Worm (Caenorhabditis elegans): ENCODE results near the gene unc-132.
A peak's percentile ranks its signal among the peaks of the same experiment; 100 is the strongest.

Gene unc-132

ce11 chrV:3702998-3703397 is 16.1 kb downstream of the unc-132 start:
- TF ChIP-seq tab-1 (GFP tag; IDR thresholded peaks at IDR 0.05), result no peak
- no peak for TF ChIP-seq flt-1 (GFP tag; IDR thresholded peaks at IDR 0.05)
- no peak for TF ChIP-seq T22C8.4 (GFP tag; IDR thresholded peaks at IDR 0.05)
- TF ChIP-seq ref-1 (GFP tag; conservative IDR thresholded peaks at IDR 0.05), result no peak
- TF ChIP-seq cog-1 (tag; optimal IDR thresholded peaks at IDR 0.05), result no peak
- no peak for TF ChIP-seq klf-2 (GFP tag; conservative IDR thresholded peaks at IDR 0.05)

DNA sequence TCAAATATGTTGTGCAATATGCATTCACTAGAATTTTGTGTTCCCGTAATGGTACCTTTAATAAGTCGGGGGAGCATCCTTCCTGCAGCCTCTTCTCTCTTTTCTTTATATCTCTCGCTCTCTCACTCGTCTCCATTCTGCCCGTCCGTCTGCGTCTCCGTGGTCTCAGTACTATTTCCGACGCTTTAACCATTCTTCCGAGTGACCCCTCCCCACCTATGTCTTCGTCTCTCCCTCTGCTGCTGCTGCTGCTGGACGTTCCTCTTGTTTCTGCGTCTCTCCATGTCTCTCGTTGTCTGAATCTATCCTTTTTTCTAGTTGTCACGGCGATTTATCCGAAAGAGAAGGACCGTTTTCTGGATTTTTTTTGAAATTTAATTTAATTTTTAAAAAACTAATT is 17.0 kb downstream of the unc-132 start:
- TF ChIP-seq cog-1 (tag; optimal IDR thresholded peaks at IDR 0.05), result peak; percentile 11
- TF ChIP-seq med-1 (GFP tag; optimal IDR thresholded peaks at IDR 0.05; ENCODE audit: insufficient read depth), result no peak
- TF ChIP-seq flt-1 (GFP tag; IDR thresholded peaks at IDR 0.05), result peak; percentile 69; the same call in 1 of the 2 replicates

DNA sequence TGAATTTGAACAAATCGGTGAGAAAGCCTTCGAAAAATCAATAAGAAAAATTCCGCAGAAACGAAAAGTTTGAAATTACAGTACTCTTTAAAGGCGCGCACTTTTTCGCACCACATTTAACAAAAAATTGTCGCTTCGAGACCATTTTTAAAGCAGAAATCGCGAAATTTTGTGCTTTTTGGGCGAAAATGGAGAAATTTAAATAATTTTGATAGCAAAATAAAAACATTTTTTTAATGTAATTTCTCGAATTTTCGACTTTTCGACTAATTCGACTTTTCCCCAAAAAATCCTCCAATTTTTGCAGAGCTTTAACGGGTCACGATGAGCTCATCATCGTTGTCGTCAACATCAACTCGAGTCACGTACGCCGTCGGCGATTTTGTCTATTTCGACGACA is 17.8 kb downstream of the unc-132 start, which contains the start of gene lin-40:
Gene lin-40 (plus strand): TSS at position 301 of the 400 bp plus-strand sequence.
- no peak for TF ChIP-seq ref-1 (GFP tag; conservative IDR thresholded peaks at IDR 0.05)
- no peak for TF ChIP-seq flt-1 (GFP tag; IDR thresholded peaks at IDR 0.05)
- no peak for TF ChIP-seq med-1 (GFP tag; optimal IDR thresholded peaks at IDR 0.05; ENCODE audit: insufficient read depth)
- TF ChIP-seq ztf-23 (GFP tag; IDR thresholded peaks at IDR 0.05), result no peak
- no peak for TF ChIP-seq ztf-29 (GFP tag; IDR thresholded peaks at IDR 0.05)
- TF ChIP-seq klf-2 (GFP tag; conservative IDR thresholded peaks at IDR 0.05), result no peak
- TF ChIP-seq cog-1 (tag; optimal IDR thresholded peaks at IDR 0.05), result no peak
- no peak for TF ChIP-seq tab-1 (GFP tag; IDR thresholded peaks at IDR 0.05)
- TF ChIP-seq T22C8.4 (GFP tag; IDR thresholded peaks at IDR 0.05), result no peak

DNA sequence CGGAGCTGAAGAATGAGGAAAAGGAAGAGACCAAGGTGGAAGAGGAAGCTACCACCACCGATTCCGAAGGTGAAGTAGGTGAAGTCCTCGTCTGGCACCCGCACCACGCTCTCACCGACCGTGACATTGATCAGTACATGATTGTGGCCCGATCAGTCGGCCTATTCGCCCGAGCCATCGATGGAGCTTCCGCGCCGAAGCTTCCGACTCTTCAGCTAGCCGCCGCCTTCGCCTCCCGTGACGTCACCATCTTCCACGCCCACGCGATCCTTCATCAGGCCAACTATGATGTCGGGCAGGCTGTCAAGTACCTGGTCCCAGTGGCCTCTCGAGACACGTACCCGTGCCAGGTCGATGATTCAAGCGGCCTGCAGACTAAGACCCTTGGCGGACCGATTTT is 19.3 kb downstream of the unc-132 start:
- TF ChIP-seq ztf-29 (GFP tag; IDR thresholded peaks at IDR 0.05) (no peak), klf-2 (GFP tag; conservative IDR thresholded peaks at IDR 0.05) (no peak), flt-1 (GFP tag; IDR thresholded peaks at IDR 0.05) (no peak), T22C8.4 (GFP tag; IDR thresholded peaks at IDR 0.05) (no peak), cog-1 (tag; optimal IDR thresholded peaks at IDR 0.05) (no peak), ztf-23 (GFP tag; IDR thresholded peaks at IDR 0.05) (no peak), ref-1 (GFP tag; conservative IDR thresholded peaks at IDR 0.05) (no peak), tab-1 (GFP tag; IDR thresholded peaks at IDR 0.05) (no peak), med-1 (GFP tag; optimal IDR thresholded peaks at IDR 0.05; ENCODE audit: insufficient read depth) (no peak)

DNA sequence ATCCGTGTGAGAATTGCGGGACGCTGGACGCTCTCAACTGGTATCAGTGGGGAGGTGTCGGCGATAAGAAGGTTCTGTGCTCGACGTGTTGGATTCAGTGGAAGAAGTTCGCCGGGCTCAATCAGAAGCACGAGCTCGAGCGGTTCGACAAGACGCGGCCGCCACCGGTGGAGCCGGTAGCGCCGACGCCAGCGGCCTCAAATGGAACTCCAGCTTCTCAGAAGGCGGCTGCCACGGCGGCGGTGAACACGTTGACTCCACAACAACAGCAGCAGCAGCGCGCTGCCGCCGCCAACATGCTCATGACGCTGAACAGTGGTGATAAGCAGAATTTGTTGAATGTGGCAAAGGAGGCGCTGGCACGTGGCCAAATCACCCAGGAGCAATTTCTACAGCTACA is 20.0 kb downstream of the unc-132 start:
- TF ChIP-seq ztf-23 (GFP tag; IDR thresholded peaks at IDR 0.05) (no peak), ref-1 (GFP tag; conservative IDR thresholded peaks at IDR 0.05) (no peak), cog-1 (tag; optimal IDR thresholded peaks at IDR 0.05) (no peak), klf-2 (GFP tag; conservative IDR thresholded peaks at IDR 0.05) (no peak), tab-1 (GFP tag; IDR thresholded peaks at IDR 0.05) (no peak), med-1 (GFP tag; optimal IDR thresholded peaks at IDR 0.05; ENCODE audit: insufficient read depth) (no peak), T22C8.4 (GFP tag; IDR thresholded peaks at IDR 0.05) (no peak), ztf-29 (GFP tag; IDR thresholded peaks at IDR 0.05) (no peak), flt-1 (GFP tag; IDR thresholded peaks at IDR 0.05) (no peak)

- TF ChIP-seq T22C8.4 (GFP tag; IDR thresholded peaks at IDR 0.05) (no peak), ztf-23 (GFP tag; IDR thresholded peaks at IDR 0.05) (no peak), cog-1 (tag; optimal IDR thresholded peaks at IDR 0.05) (no peak), tab-1 (GFP tag; IDR thresholded peaks at IDR 0.05) (no peak), klf-2 (GFP tag; conservative IDR thresholded peaks at IDR 0.05) (no peak), flt-1 (GFP tag; IDR thresholded peaks at IDR 0.05) (no peak), med-1 (GFP tag; optimal IDR thresholded peaks at IDR 0.05; ENCODE audit: insufficient read depth) (no peak), ref-1 (GFP tag; conservative IDR thresholded peaks at IDR 0.05) (no peak), ztf-29 (GFP tag; IDR thresholded peaks at IDR 0.05) (no peak)
Observed at ce11 chrV:3711544-3711943, 24.6 kb downstream of the unc-132 start.

- TF ChIP-seq flt-1 (GFP tag; IDR thresholded peaks at IDR 0.05) (no peak), tab-1 (GFP tag; IDR thresholded peaks at IDR 0.05) (no peak), klf-2 (GFP tag; conservative IDR thresholded peaks at IDR 0.05) (no peak), cog-1 (tag; optimal IDR thresholded peaks at IDR 0.05) (no peak), ref-1 (GFP tag; conservative IDR thresholded peaks at IDR 0.05) (no peak), med-1 (GFP tag; optimal IDR thresholded peaks at IDR 0.05; ENCODE audit: insufficient read depth) (no peak), T22C8.4 (GFP tag; IDR thresholded peaks at IDR 0.05) (no peak), ztf-23 (GFP tag; IDR thresholded peaks at IDR 0.05) (no peak), ztf-29 (GFP tag; IDR thresholded peaks at IDR 0.05) (no peak)
Observed at ce11 chrV:3712192-3712591, 25.3 kb downstream of the unc-132 start.

- no peak for TF ChIP-seq flt-1 (GFP tag; IDR thresholded peaks at IDR 0.05)
- peak; percentile 79 for TF ChIP-seq T22C8.4 (GFP tag; IDR thresholded peaks at IDR 0.05)
Observed at ce11 chrV:3712955-3713354, 26.0 kb downstream of the unc-132 start.

ce11 chrV:3714750-3715149 is 27.8 kb downstream of the unc-132 start:
- TF ChIP-seq tab-1 (GFP tag; IDR thresholded peaks at IDR 0.05) (no peak), cog-1 (tag; optimal IDR thresholded peaks at IDR 0.05) (no peak), klf-2 (GFP tag; conservative IDR thresholded peaks at IDR 0.05) (no peak), T22C8.4 (GFP tag; IDR thresholded peaks at IDR 0.05) (no peak), ztf-29 (GFP tag; IDR thresholded peaks at IDR 0.05) (no peak), flt-1 (GFP tag; IDR thresholded peaks at IDR 0.05) (no peak), med-1 (GFP tag; optimal IDR thresholded peaks at IDR 0.05; ENCODE audit: insufficient read depth) (no peak), ztf-23 (GFP tag; IDR thresholded peaks at IDR 0.05) (no peak), ref-1 (GFP tag; conservative IDR thresholded peaks at IDR 0.05) (no peak)

- TF ChIP-seq T22C8.4 (GFP tag; IDR thresholded peaks at IDR 0.05) (no peak), tab-1 (GFP tag; IDR thresholded peaks at IDR 0.05) (0 out of 2 replicates have a peak, but pooled peaks have one; percentile 19)
Observed at ce11 chrV:3715488-3716019, 28.6 kb downstream of the unc-132 start, which contains the start of gene nrsn-1. nrsn-1 (minus strand) TSS chrV:3715969.
